Worm (Caenorhabditis elegans): ENCODE measurements around the gene best-4.

ce11 chrII:61013-61412 lies 49.3 kb upstream of the best-4 start, which contains the start of gene C23H3.2:
- TF ChIP-seq nhr-11 (tag; optimal IDR thresholded peaks at IDR 0.05) = no peak
- TF ChIP-seq dsc-1 (tag; optimal IDR thresholded peaks at IDR 0.05) = no peak
- no peak for TF ChIP-seq nhr-28 (tag; optimal IDR thresholded peaks at IDR 0.05)
- TF ChIP-seq nhr-71 (tag; optimal IDR thresholded peaks at IDR 0.05) = no peak
- no peak for TF ChIP-seq ceh-90 (tag; optimal IDR thresholded peaks at IDR 0.05)
- no peak for TF ChIP-seq unc-98 (GFP tag; IDR thresholded peaks at IDR 0.05)
- no peak for TF ChIP-seq efl-3 (GFP tag; optimal IDR thresholded peaks at IDR 0.05)
- TF ChIP-seq nhr-237 (tag; optimal IDR thresholded peaks at IDR 0.05) = no peak
